Fruit fly (Drosophila melanogaster) whole organism, adult: ENCODE data around the gene CG10337.

Source experiments
- CG11617 ChIP-seq: fragments of 200-800 bp; sonication (Bioruptor generic); optimal IDR thresholded peaks from 2 replicates; lab custom pipeline; 2017; ENCODE audit warnings: mild to moderate bottlenecking, missing biosample characterization, missing genetic modification reagents, missing genetic modification characterization
- CG12768 ChIP-seq: fragments of 200-800 bp; sonication (Bioruptor generic); optimal IDR thresholded peaks from 2 replicates; lab custom pipeline; 2017; ENCODE audit warnings: missing biosample characterization, missing genetic modification characterization, mild to moderate bottlenecking, moderate library complexity, missing genetic modification reagents
- CG14711 ChIP-seq: fragments of 200-800 bp; sonication (Bioruptor generic); optimal IDR thresholded peaks from 2 replicates; lab custom pipeline; 2018; ENCODE audit warnings: missing biosample characterization, mild to moderate bottlenecking, missing genetic modification characterization, moderate library complexity
- CG1620 ChIP-seq: fragments of 200-800 bp; sonication (Bioruptor generic); optimal IDR thresholded peaks from 2 replicates; lab custom pipeline; 2016; ENCODE audit warnings: missing biosample characterization, missing genetic modification characterization
- CG33017 ChIP-seq: fragments of 200-800 bp; sonication (Bioruptor generic); optimal IDR thresholded peaks from 2 replicates; lab custom pipeline; 2018; ENCODE audit warnings: missing biosample characterization, mild to moderate bottlenecking, missing genetic modification characterization, moderate library complexity
- CG5204 ChIP-seq: fragments of 200-800 bp; sonication (Bioruptor generic); optimal IDR thresholded peaks from 2 replicates; lab custom pipeline; 2016; ENCODE audit warnings: missing biosample characterization, missing genetic modification characterization
- CG7045 ChIP-seq: fragments of 200-800 bp; sonication (Bioruptor generic); optimal IDR thresholded peaks from 2 replicates; lab custom pipeline; 2017; ENCODE audit warnings: missing biosample characterization, mild to moderate bottlenecking, missing genetic modification characterization
- CG7101 ChIP-seq: fragments of 200-800 bp; sonication (Bioruptor generic); optimal IDR thresholded peaks from 2 replicates; lab custom pipeline; 2018; ENCODE audit warnings: missing biosample characterization, mild to moderate bottlenecking, missing genetic modification characterization, moderate library complexity
- Clk ChIP-seq: fragments of 200-800 bp; sonication (Bioruptor generic); optimal IDR thresholded peaks from 2 replicates; lab custom pipeline; 2017; ENCODE audit warnings: missing biosample characterization, missing genetic modification characterization
- Crg-1 ChIP-seq: fragments of 200-800 bp; sonication (Bioruptor generic); optimal IDR thresholded peaks from 2 replicates; lab custom pipeline; 2016; ENCODE audit warnings: missing biosample characterization, missing genetic modification characterization
- Hr96 ChIP-seq: fragments of 200-800 bp; sonication (Bioruptor generic); optimal IDR thresholded peaks from 2 replicates; lab custom pipeline; 2016; ENCODE audit warnings: missing biosample characterization, missing genetic modification characterization
- Mnt ChIP-seq: fragments of 200-800 bp; sonication (Bioruptor generic); optimal IDR thresholded peaks from 2 replicates; lab custom pipeline; 2016; ENCODE audit warnings: missing biosample characterization, mild to moderate bottlenecking, missing genetic modification characterization
- bab1 ChIP-seq: fragments of 200-800 bp; sonication (Bioruptor generic); optimal IDR thresholded peaks from 3 replicates; lab custom pipeline; 2019; ENCODE audit warnings: missing biosample characterization, mild to moderate bottlenecking, missing genetic modification characterization, moderate library complexity
- cic ChIP-seq: fragments of 200-800 bp; sonication (Bioruptor generic); optimal IDR thresholded peaks from 2 replicates; lab custom pipeline; 2017; ENCODE audit warnings: missing biosample characterization, mild to moderate bottlenecking, missing genetic modification characterization, moderate library complexity
- cnc ChIP-seq, 2 experiments: fragments of >200 bp; optimal IDR thresholded peaks; 2 replicates each; lab custom pipeline; 2017
- kay ChIP-seq: fragments of 200-800 bp; sonication (Bioruptor generic); peaks from one replicate; lab custom pipeline; 2016; ENCODE audit warnings: missing biosample characterization, missing genetic modification characterization, borderline replicate concordance
- ovo ChIP-seq: fragments of 200-800 bp; sonication (Bioruptor generic); optimal IDR thresholded peaks from 2 replicates; lab custom pipeline; 2016; ENCODE audit warnings: missing biosample characterization, missing genetic modification characterization
- pad ChIP-seq: fragments of 200-800 bp; sonication (Bioruptor generic); optimal IDR thresholded peaks from 3 replicates; lab custom pipeline; 2017; ENCODE audit warnings: missing biosample characterization, missing genetic modification characterization, mild to moderate bottlenecking, moderate library complexity, missing genetic modification reagents
- tj ChIP-seq: fragments of 200-800 bp; sonication (Bioruptor generic); optimal IDR thresholded peaks from 3 replicates; lab custom pipeline; 2017; ENCODE audit warnings: missing biosample characterization, mild to moderate bottlenecking, missing genetic modification characterization, moderate library complexity
- toe ChIP-seq: fragments of 200-800 bp; sonication (Bioruptor generic); optimal IDR thresholded peaks from 2 replicates; lab custom pipeline; 2016; ENCODE audit warnings: missing biosample characterization, missing genetic modification characterization

Gene CG10337

DNA sequence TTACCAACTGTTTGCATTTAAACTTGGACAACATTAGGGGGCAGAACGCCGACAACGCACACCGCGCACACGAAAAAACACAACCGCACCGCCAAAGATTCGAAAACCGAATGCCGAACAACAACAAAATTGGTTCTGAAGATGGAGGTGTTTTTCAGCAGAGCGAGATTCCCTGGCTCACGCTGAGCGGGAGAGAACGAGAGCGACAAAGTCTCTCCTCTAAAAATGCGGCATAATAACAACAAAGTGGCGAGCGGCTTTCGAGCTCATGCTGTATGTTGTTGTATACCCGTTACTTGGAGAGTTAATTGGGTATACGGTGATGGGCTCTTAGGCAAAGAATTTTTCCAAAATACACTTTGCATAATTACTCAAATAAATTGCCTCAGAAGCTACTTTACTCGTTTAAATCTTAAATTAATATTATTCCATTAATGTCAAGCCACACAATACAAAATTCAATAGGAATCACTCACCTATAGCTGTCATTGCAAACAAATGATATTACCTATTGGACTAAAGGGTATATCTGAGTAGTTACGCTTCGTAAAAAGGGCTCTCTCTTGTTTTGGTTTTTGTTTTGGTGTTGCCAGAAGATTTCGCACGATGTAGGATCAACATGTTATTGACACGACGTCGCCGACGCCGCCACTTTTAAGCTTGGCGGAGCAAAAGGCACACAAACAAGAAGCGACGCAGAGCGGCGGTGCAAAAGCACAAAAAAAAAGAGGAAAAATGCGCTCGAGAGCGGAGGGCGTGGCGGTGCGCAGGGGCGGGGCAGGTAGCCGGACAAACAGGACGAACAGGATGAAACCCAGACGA is 25.9 kb upstream of the CG10337 start:
- TF ChIP-seq bab1 (GFP tag; lab: Kevin White, UChicago) (peak; percentile 52), CG7101 (tag; lab: Kevin White, UChicago) (peak; percentile 42), CG7045 (no peak), ovo (GFP tag; lab: Kevin White, UChicago) (peak; percentile 70), CG14711 (tag; lab: Kevin White, UChicago) (peak; percentile 32), cnc (optimal IDR thresholded peaks at IDR 0.05; lab: Kevin White, UChicago) (no peak), pad (peak; percentile 16), CG12768 (GFP tag; lab: Kevin White, UChicago) (no peak), Mnt (GFP tag; lab: Kevin White, UChicago) (no peak)

DNA sequence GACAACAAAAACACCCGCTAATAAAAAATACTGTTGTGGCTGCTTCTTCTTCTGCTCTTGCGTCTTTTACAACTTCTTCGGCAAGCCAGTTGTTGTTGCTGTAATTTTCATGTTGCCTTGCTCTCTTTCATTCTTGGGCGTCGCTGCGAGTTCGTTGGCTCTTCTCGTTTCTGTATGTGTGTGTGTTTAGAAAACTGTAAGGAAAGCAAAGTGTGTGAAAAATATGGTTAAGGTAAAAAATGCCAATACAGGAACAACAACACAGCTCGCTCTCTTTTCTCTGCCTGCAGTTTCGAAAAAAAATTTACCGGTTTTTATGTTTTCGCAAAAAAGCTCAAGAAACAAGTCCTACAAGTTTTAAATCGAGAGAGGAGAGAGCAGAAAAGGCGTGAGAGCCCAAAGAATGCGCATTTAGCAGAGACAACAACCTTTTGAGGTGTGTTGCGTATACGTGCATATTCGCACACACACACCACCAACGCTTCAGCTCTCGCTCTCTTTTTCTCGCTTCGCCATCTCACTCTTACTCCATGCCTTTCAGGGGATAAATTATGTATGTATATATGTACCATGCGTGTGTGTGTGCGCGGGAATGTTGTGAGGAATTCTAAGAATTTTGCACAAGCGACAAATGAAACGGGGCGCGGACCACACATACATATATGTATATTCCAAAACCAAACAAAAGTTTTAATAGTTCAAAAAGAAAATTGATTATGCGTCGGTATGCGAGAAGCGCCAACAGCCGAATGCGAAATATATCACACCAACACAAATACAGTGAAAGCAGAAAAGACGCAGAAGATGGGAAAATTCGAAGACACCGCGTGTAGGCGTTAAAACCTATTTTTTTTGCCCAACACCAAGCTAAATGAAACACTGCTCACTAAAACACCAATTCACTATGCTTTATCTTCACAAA is 25.1 kb upstream of the CG10337 start:
- TF ChIP-seq ovo (GFP tag; lab: Kevin White, UChicago) (peak; percentile 18), toe (GFP tag; lab: Kevin White, UChicago) (no peak), pad (peak; percentile 85), CG33017 (tag; lab: Kevin White, UChicago) (no peak), CG5204 (GFP tag; lab: Kevin White, UChicago) (no peak), tj (peak; percentile 5), cic (GFP tag; lab: Kevin White, UChicago) (peak; percentile 31), Mnt (GFP tag; lab: Kevin White, UChicago) (no peak), Crg-1 (no peak), CG11617 (GFP tag; lab: Kevin White, UChicago) (no peak), kay (GFP tag; lab: Kevin White, UChicago) (no peak)

DNA sequence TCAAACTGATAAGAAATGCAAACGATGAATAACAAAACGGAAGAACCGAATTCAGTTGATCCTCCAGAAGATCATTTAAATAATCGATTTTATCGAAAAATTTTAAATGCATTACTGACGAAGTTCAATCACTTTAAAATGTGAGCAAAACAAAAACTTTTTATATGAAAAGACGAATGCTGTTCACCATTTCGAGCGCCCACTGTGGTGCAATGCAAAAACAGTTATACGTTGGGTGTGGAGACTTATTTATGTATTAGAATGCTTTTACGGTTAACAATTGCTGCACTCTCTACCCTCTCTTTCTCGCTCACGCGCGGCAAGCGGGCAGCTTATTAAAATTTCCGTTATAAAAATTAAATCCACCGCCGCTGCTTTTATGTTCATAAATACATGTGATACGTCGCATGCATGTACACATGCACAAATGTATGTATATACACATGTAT is 24.1 kb upstream of the CG10337 start:
- TF ChIP-seq Crg-1, result no peak
- TF ChIP-seq CG14711 (tag; lab: Kevin White, UChicago), result peak; percentile 24
- TF ChIP-seq ovo (GFP tag; lab: Kevin White, UChicago), result peak; percentile 96
- TF ChIP-seq kay (GFP tag; lab: Kevin White, UChicago), result no peak
- no peak for TF ChIP-seq Clk (GFP tag; lab: Kevin White, UChicago)
- TF ChIP-seq cnc (optimal IDR thresholded peaks at IDR 0.05; lab: Kevin White, UChicago), result no peak
- TF ChIP-seq CG7045, result peak; percentile 31
- peak; percentile 2 for TF ChIP-seq Mnt (GFP tag; lab: Kevin White, UChicago)
- no peak for TF ChIP-seq CG5204 (GFP tag; lab: Kevin White, UChicago)
- no peak for TF ChIP-seq CG1620 (GFP tag; lab: Kevin White, UChicago)
- TF ChIP-seq CG33017 (tag; lab: Kevin White, UChicago), result no peak
- peak; percentile 24 for TF ChIP-seq CG7101 (tag; lab: Kevin White, UChicago)
- no peak for TF ChIP-seq CG12768 (GFP tag; lab: Kevin White, UChicago)
- no peak for TF ChIP-seq toe (GFP tag; lab: Kevin White, UChicago)
- no peak for TF ChIP-seq Hr96
- TF ChIP-seq bab1 (GFP tag; lab: Kevin White, UChicago), result peak; percentile 10
- TF ChIP-seq pad, result peak; percentile 81

DNA sequence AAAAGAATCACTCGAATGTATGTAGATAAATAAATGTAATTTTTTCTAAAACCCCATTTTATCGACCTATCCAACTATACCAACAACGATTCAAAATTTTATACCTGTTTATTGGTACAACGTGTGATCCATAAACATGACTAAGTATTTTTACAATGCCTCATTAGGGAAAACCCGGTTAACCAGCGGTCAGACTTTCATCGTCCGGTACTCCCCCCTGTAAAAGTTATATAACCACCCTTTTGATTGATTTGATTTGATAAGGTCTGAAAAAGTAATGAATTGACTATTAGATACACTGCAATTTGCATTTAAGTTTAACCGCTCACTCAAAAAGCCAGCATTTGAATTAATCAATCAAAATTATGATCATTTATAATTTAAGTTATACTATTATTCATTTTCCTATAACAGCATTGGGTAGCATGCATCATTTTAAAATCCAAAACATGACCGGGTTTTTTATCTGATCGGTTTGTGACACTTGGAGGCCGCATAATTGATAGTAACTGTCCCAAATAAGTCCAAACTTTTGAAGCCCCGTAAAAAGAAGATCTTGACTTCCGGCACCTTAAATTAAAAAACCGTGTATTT is 20.6 kb upstream of the CG10337 start:
- TF ChIP-seq ovo (GFP tag; lab: Kevin White, UChicago) (no peak), CG14711 (tag; lab: Kevin White, UChicago) (no peak), kay (GFP tag; lab: Kevin White, UChicago) (peak; percentile 45), cic (GFP tag; lab: Kevin White, UChicago) (no peak)

DNA sequence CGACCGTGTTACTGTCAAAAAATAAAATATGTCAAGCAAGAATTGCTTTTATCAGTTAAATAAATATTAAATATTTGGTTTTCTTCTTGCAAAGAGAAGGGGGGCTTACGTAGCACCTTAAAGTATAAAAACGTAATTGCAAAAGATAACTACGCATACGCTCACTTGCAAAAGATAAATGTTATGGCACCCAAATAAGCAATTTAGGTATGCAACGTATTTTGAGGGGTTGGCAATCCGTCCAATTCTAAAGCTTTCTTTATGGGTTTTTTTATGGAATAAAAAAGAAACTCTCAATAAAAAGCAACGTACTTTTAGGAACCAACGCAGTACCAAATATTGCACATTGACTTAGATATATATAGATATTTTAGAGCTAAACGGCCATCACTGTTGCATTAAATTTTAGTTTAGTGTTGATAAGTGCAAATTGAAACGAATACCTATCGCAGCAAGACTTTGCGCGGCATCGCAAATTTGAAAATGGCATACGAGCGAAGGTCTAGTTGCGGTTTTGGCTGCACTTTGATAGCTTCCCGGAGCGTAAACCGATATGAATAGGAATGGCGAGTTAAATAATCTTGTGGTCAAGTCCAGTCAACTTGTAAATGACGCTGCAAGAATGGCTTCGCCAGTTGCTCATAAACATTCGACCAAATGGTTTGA is 18.6 kb upstream of the CG10337 start, which contains the start of gene CG13077:
Gene CG13077, plus strand, starts transcription at position 631 of the 666 bp plus-strand sequence.
- TF ChIP-seq bab1 (GFP tag; lab: Kevin White, UChicago) (peak; percentile 22), Mnt (GFP tag; lab: Kevin White, UChicago) (no peak)
